Fruit fly (Drosophila melanogaster): ENCODE results near the gene CG3407.
A peak's percentile ranks its signal among the peaks of the same experiment; 100 is the strongest.

CG3407 gene

DNA sequence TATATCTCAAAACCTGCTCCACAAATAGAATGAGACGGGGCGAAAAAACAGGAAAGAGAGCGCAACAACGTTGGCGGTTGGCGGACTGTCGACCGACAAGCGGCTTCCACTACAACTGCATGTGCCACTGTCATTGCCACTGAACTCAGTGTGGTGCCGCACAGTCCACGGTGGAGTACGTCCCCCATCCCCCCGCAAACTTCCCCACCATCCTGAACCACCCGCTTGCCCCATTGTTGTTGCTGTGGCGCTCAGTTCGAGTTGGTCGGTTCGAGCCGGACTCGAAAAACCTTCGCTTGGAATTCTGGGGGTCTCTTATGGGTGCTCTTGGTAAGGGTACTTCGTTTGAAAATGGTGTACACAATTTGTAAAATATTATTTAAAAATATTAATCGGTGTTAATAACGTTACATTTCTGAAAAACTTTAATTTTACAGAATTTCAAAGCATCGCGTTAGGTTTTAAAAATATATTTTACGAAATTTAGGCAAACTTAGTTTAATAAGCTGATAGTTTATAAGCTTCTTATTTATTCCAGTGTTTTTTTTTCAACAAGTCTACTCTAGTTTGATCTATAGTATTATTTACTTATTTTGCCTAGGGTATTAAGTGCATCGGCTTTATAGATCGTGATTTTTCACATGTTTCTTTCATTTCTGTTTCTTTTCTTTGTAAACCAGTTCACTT lies 40.1 kb downstream of the CG3407 start (continued):
- 0 out of 3 replicates have a peak, but pooled peaks have one; percentile 25 for TF ChIP-seq CG16813 (GFP tag; IDR thresholded peaks at IDR 0.05; ENCODE audit: partially characterized antibody)
- TF ChIP-seq maf-S (GFP tag; optimal IDR thresholded peaks at IDR 0.05), result no peak
- TF ChIP-seq CG11504 (tag; optimal IDR thresholded peaks at IDR 0.05), result peak; percentile 82
- TF ChIP-seq CG6654 (GFP tag; optimal IDR thresholded peaks at IDR 0.05), result peak; percentile 9
- no peak for TF ChIP-seq CG14860 (GFP tag; IDR thresholded peaks at IDR 0.05; ENCODE audit: partially characterized antibody)
- TF ChIP-seq CG14050 (GFP tag; IDR thresholded peaks at IDR 0.05), result no peak; the same call in 2 of the 3 replicates
- TF ChIP-seq lola (GFP tag; optimal IDR thresholded peaks at IDR 0.05), result peak in 1 of 3 experiments; percentile 58
- TF ChIP-seq CG16863 (GFP tag; optimal IDR thresholded peaks at IDR 0.05), result no peak
- no peak for TF ChIP-seq jing (GFP tag; optimal IDR thresholded peaks at IDR 0.05)
- peak; percentile 30 for TF ChIP-seq grn (GFP tag; optimal IDR thresholded peaks at IDR 0.05)
- peak; percentile 64 for TF ChIP-seq CG10543 (GFP tag; optimal IDR thresholded peaks at IDR 0.05)
- TF ChIP-seq bigmax (GFP tag; optimal IDR thresholded peaks at IDR 0.05), result no peak
- TF ChIP-seq CG12155 (GFP tag; optimal IDR thresholded peaks at IDR 0.05), result no peak
- no peak for TF ChIP-seq CG13123 (GFP tag; optimal IDR thresholded peaks at IDR 0.05)
- peak; percentile 13 for TF ChIP-seq CG8359 (GFP tag; optimal IDR thresholded peaks at IDR 0.05; ENCODE audit: borderline replicate concordance)
- TF ChIP-seq sc (optimal IDR thresholded peaks at IDR 0.05), result no peak
- TF ChIP-seq sc (GFP tag; optimal IDR thresholded peaks at IDR 0.05), result peak; percentile 57
- TF ChIP-seq CG18011 (GFP tag; optimal IDR thresholded peaks at IDR 0.05), result no peak
- TF ChIP-seq E2f2 (GFP tag; IDR thresholded peaks at IDR 0.05), result no peak
- TF ChIP-seq repo (GFP tag; optimal IDR thresholded peaks at IDR 0.05), result no peak
- TF ChIP-seq wdn (GFP tag; IDR thresholded peaks at IDR 0.05), result no peak
- no peak for TF ChIP-seq gt (GFP tag; IDR thresholded peaks at IDR 0.05)
- no peak for TF ChIP-seq tll (GFP tag; optimal IDR thresholded peaks at IDR 0.05)
- peak; percentile 22 for TF ChIP-seq run (tag; optimal IDR thresholded peaks at IDR 0.05)
- peak; percentile 18 for TF ChIP-seq pum (GFP tag; optimal IDR thresholded peaks at IDR 0.05)
- no peak for TF ChIP-seq Dfd (GFP tag; optimal IDR thresholded peaks at IDR 0.05)
- peak; percentile 71 for TF ChIP-seq CG1832 (GFP tag; optimal IDR thresholded peaks at IDR 0.05)
- TF ChIP-seq Ptx1 (GFP tag; IDR thresholded peaks at IDR 0.05), result no peak
- TF ChIP-seq CG2712 (tag; optimal IDR thresholded peaks at IDR 0.05), result peak; percentile 79
- TF ChIP-seq ranshi (GFP tag; IDR thresholded peaks at IDR 0.05), result no peak
- no peak for TF ChIP-seq CG5245 (GFP tag; optimal IDR thresholded peaks at IDR 0.05)
- peak; percentile 52 for TF ChIP-seq Nf-YB (GFP tag; optimal IDR thresholded peaks at IDR 0.05)
- 0 out of 3 replicates have a peak, but pooled peaks have one; percentile 18 for TF ChIP-seq CG7357 (GFP tag; IDR thresholded peaks at IDR 0.05)
- no peak for TF ChIP-seq CG43689 (GFP tag; IDR thresholded peaks at IDR 0.05)
- no peak for TF ChIP-seq ara (GFP tag; IDR thresholded peaks at IDR 0.05)
- TF ChIP-seq bowl (GFP tag; IDR thresholded peaks at IDR 0.05), result peak; percentile 71
- TF ChIP-seq usp (GFP tag; optimal IDR thresholded peaks at IDR 0.05), result no peak
- peak; percentile 62 for TF ChIP-seq az2 (GFP tag; optimal IDR thresholded peaks at IDR 0.05)
- no peak for TF ChIP-seq pb (GFP tag; optimal IDR thresholded peaks at IDR 0.05)
- peak; percentile 12 for TF ChIP-seq kay (GFP tag; optimal IDR thresholded peaks at IDR 0.05)
- no peak for TF ChIP-seq CG3995 (GFP tag; optimal IDR thresholded peaks at IDR 0.05)
- no peak for TF ChIP-seq dm (GFP tag; optimal IDR thresholded peaks at IDR 0.05)
- no peak for TF ChIP-seq Mad (GFP tag; optimal IDR thresholded peaks at IDR 0.05)
- peak in 1 of 2 experiments; percentile 53 for TF ChIP-seq eve (GFP tag; optimal IDR thresholded peaks at IDR 0.05)
- peak; percentile 10 for TF ChIP-seq Six4 (GFP tag; optimal IDR thresholded peaks at IDR 0.05)
- TF ChIP-seq MTF-1 (GFP tag; optimal IDR thresholded peaks at IDR 0.05; ENCODE audit: borderline replicate concordance), result no peak
- TF ChIP-seq CG17361 (GFP tag; IDR thresholded peaks at IDR 0.05), result peak; percentile 85
- peak; percentile 37 for TF ChIP-seq Med (GFP tag)
- TF ChIP-seq Sry-β (GFP tag; optimal IDR thresholded peaks at IDR 0.05), result no peak
- TF ChIP-seq dati (GFP tag; IDR thresholded peaks at IDR 0.05), result no peak

Measured in whole organism, embryonic.